Worm (Caenorhabditis elegans) whole organism, young adult: ENCODE results near the gene nsun-1.
"Not testable (repeated sequence)": the region's sequence is repeated elsewhere in the genome, so short reads cannot be mapped to it uniquely, and the experiment has no call there.

Experiments used
- C06A6.2 ChIP-seq: fragments of 200-800 bp; sonication (Bioruptor generic); conservative IDR thresholded peaks from 2 replicates; pipeline ENCODE4 v1.3.6; 2022; ENCODE audit warnings: missing genetic modification characterization, missing compliant biosample characterization
- F10E7.11 ChIP-seq: sonication (generic microtip); optimal IDR thresholded peaks from 2 replicates; lab custom pipeline; 2017; ENCODE audit warnings: mild to moderate bottlenecking, missing genetic modification characterization, moderate library complexity, missing compliant biosample characterization
- F23B12.7 ChIP-seq: sonication (generic microtip); optimal IDR thresholded peaks from 2 replicates; lab custom pipeline; 2017; ENCODE audit warnings: missing genetic modification characterization, mild to moderate bottlenecking, missing compliant biosample characterization, antibody characterized with exemption, moderate library complexity; ENCODE audit not compliant: insufficient read depth
- F33H1.4 ChIP-seq: fragments of 200-800 bp; sonication (Bioruptor generic); IDR thresholded peaks from 2 replicates; pipeline ENCODE4 v1.3.6; 2022; ENCODE audit warnings: missing genetic modification reagents, missing genetic modification characterization, missing compliant biosample characterization
- F49E8.2 ChIP-seq: sonication (generic microtip); optimal IDR thresholded peaks from 3 replicates; lab custom pipeline; 2017; ENCODE audit warnings: missing genetic modification characterization, mild to moderate bottlenecking, missing compliant biosample characterization, antibody characterized with exemption, moderate library complexity; ENCODE audit not compliant: insufficient read depth
- F52B5.7 ChIP-seq: sonication (generic microtip); optimal IDR thresholded peaks from 2 replicates; lab custom pipeline; 2016; ENCODE audit warnings: mild to moderate bottlenecking, missing genetic modification characterization, missing compliant biosample characterization
- Y79H2A.3 ChIP-seq: fragments of 200-800 bp; sonication (Bioruptor generic); conservative IDR thresholded peaks from 2 replicates; pipeline ENCODE4 v1.3.6; 2022; ENCODE audit warnings: missing genetic modification reagents, missing genetic modification characterization, missing compliant biosample characterization
- ZK185.1 ChIP-seq: sonication (generic microtip); optimal IDR thresholded peaks from 2 replicates; lab custom pipeline; 2016; ENCODE audit warnings: mild to moderate bottlenecking, missing genetic modification characterization, missing compliant biosample characterization; ENCODE audit not compliant: poor library complexity, severe bottlenecking
- ama-1 ChIP-seq, 3 experiments: fragments of 150-350 bp in 1 of 3; sonication (generic microtip) in 2 of 3; optimal IDR thresholded peaks; 2 replicates each; lab custom pipeline; 2014 to 2018; ENCODE audit warnings: missing biosample characterization in 2 of 3, missing genetic modification characterization in 2 of 3, missing genetic modification reagents in 2 of 3
- aptf-2 ChIP-seq: fragments of 200-800 bp; sonication (Bioruptor generic); conservative IDR thresholded peaks from 2 replicates; pipeline ENCODE4 v1.3.6; 2022; ENCODE audit warnings: missing genetic modification reagents, missing genetic modification characterization, missing compliant biosample characterization
- attf-5 ChIP-seq: fragments of 200-800 bp; sonication (Bioruptor generic); optimal IDR thresholded peaks from 2 replicates; lab custom pipeline; 2018; ENCODE audit warnings: mild to moderate bottlenecking, missing genetic modification characterization, missing compliant biosample characterization
- chd-7 ChIP-seq: sonication (generic microtip); optimal IDR thresholded peaks from 2 replicates; lab custom pipeline; 2016; ENCODE audit warnings: mild to moderate bottlenecking, missing genetic modification characterization, moderate library complexity, missing compliant biosample characterization
- efl-1 ChIP-seq: fragments of 150-350 bp; optimal IDR thresholded peaks from 2 replicates; lab custom pipeline; 2014; ENCODE audit warnings: missing biosample characterization, missing genetic modification reagents, missing genetic modification characterization
- egrh-3 ChIP-seq: fragments of 200-800 bp; sonication (Bioruptor generic); IDR thresholded peaks from 2 replicates; pipeline ENCODE4 v1.3.6; 2022; ENCODE audit warnings: missing genetic modification reagents, missing genetic modification characterization, missing compliant biosample characterization
- hsf-1 ChIP-seq: fragments of 200-800 bp; sonication (Bioruptor generic); IDR thresholded peaks from 2 replicates; pipeline ENCODE4 v1.3.6; 2022; ENCODE audit warnings: missing genetic modification reagents, missing genetic modification characterization, missing compliant biosample characterization
- lag-1 ChIP-seq: fragments of 200-800 bp; sonication (Bioruptor generic); IDR thresholded peaks from 2 replicates; pipeline ENCODE4 v1.3.6; 2022; ENCODE audit warnings: missing genetic modification reagents, missing genetic modification characterization, missing compliant biosample characterization
- lir-1 ChIP-seq: fragments of 200-800 bp; sonication (Bioruptor generic); conservative IDR thresholded peaks from 2 replicates; pipeline ENCODE4 v1.3.6; 2022; ENCODE audit warnings: missing genetic modification reagents, missing genetic modification characterization, missing compliant biosample characterization
- lsl-1 ChIP-seq: fragments of 200-800 bp; sonication (Bioruptor generic); optimal IDR thresholded peaks from 2 replicates; lab custom pipeline; 2018; ENCODE audit warnings: mild to moderate bottlenecking, missing genetic modification characterization, moderate library complexity, missing compliant biosample characterization
- madf-8 ChIP-seq: fragments of 200-800 bp; sonication (Bioruptor generic); conservative IDR thresholded peaks from 2 replicates; pipeline ENCODE4 v1.3.6; 2022; ENCODE audit warnings: missing genetic modification reagents, missing genetic modification characterization, missing compliant biosample characterization
- nfya-1 ChIP-seq: sonication (generic microtip); optimal IDR thresholded peaks from 2 replicates; lab custom pipeline; 2017; ENCODE audit warnings: antibody characterized with exemption, missing compliant biosample characterization, missing genetic modification characterization, borderline replicate concordance; ENCODE audit not compliant: insufficient read depth
- nhr-27 ChIP-seq: fragments of 200-800 bp; sonication (Bioruptor generic); optimal IDR thresholded peaks from 2 replicates; lab custom pipeline; 2018; ENCODE audit warnings: mild to moderate bottlenecking, missing genetic modification characterization, moderate library complexity, missing compliant biosample characterization
- nhr-80 ChIP-seq: sonication (generic microtip); optimal IDR thresholded peaks from 2 replicates; lab custom pipeline; 2016; ENCODE audit warnings: missing genetic modification characterization, missing compliant biosample characterization
- nhr-90 ChIP-seq: sonication (generic microtip); optimal IDR thresholded peaks from 2 replicates; lab custom pipeline; 2016; ENCODE audit warnings: missing genotype, mild to moderate bottlenecking, missing genetic modification characterization, missing compliant biosample characterization
- pbrm-1 ChIP-seq: fragments of 200-800 bp; sonication (Bioruptor generic); IDR thresholded peaks from 2 replicates; pipeline ENCODE4 v1.3.6; 2022; ENCODE audit warnings: missing genetic modification reagents, missing genetic modification characterization, missing compliant biosample characterization
- rcor-1 ChIP-seq: fragments of 200-800 bp; sonication (Bioruptor generic); IDR thresholded peaks from 2 replicates; pipeline ENCODE4 v1.3.6; 2022; ENCODE audit warnings: missing genetic modification reagents, missing genetic modification characterization, missing compliant biosample characterization
- repo-1 ChIP-seq: sonication (generic microtip); optimal IDR thresholded peaks from 2 replicates; lab custom pipeline; 2017; ENCODE audit warnings: mild to moderate bottlenecking, missing genetic modification characterization, missing compliant biosample characterization
- sdz-38 ChIP-seq: sonication (generic microtip); optimal IDR thresholded peaks from 2 replicates; lab custom pipeline; 2016; ENCODE audit warnings: missing genotype, missing genetic modification characterization, missing compliant biosample characterization
- snpc-1.1 ChIP-seq: sonication (generic microtip); optimal IDR thresholded peaks from 2 replicates; lab custom pipeline; 2017; ENCODE audit warnings: missing genetic modification characterization, mild to moderate bottlenecking, missing compliant biosample characterization, antibody characterized with exemption, moderate library complexity, missing genotype, missing genetic modification reagents; ENCODE audit not compliant: insufficient read depth
- unc-130 ChIP-seq: sonication (generic microtip); optimal IDR thresholded peaks from 2 replicates; lab custom pipeline; 2016; ENCODE audit warnings: missing genetic modification reagents, missing genetic modification characterization, missing compliant biosample characterization
- xnd-1 ChIP-seq: sonication (generic microtip); optimal IDR thresholded peaks from 2 replicates; lab custom pipeline; 2016; ENCODE audit warnings: missing genotype, missing genetic modification reagents, missing genetic modification characterization, missing compliant biosample characterization
- ztf-28 ChIP-seq: fragments of 200-800 bp; sonication (Bioruptor generic); IDR thresholded peaks from 2 replicates; pipeline ENCODE4 v1.3.6; 2022; ENCODE audit warnings: missing genetic modification reagents, missing genetic modification characterization, missing compliant biosample characterization
- ztf-3 ChIP-seq: fragments of 200-800 bp; sonication (Bioruptor generic); optimal IDR thresholded peaks from 2 replicates; lab custom pipeline; 2018; ENCODE audit warnings: mild to moderate bottlenecking, missing genetic modification characterization, missing compliant biosample characterization

nsun-1 gene

ce11 chrII:456371-456770, 19.4 kb downstream of the nsun-1 start:
- TF ChIP-seq rcor-1 (GFP tag; lab: Robert Waterston, UW) (no peak), nhr-90 (tag; lab: Kevin White, UChicago) (no peak), lsl-1 (GFP tag; lab: Kevin White, UChicago) (peak; percentile 0), Y79H2A.3 (no peak), chd-7 (tag; lab: Kevin White, UChicago) (no peak), unc-130 (GFP tag; lab: Kevin White, UChicago) (no peak)

ce11 chrII:454646-455045, 21.1 kb downstream of the nsun-1 start, which contains the start of gene W10D9.1:
Gene W10D9.1 (plus strand): TSS chrII:454946.
- not testable (repeated sequence) for TF ChIP-seq nfya-1; pbrm-1; lag-1 (GFP tag; lab: Robert Waterston, UW)

ce11 chrII:452159-452558, 23.6 kb downstream of the nsun-1 start:
- peak; percentile 54; the same call in 1 of the 2 replicates for TF ChIP-seq egrh-3
- TF ChIP-seq F33H1.4 (GFP tag; lab: Robert Waterston, UW) = peak; percentile 64

- TF ChIP-seq nhr-80 (tag; lab: Kevin White, UChicago); unc-130 (GFP tag; lab: Kevin White, UChicago); F23B12.7 (tag; lab: Kevin White, UChicago): not testable (repeated sequence)
- TF ChIP-seq, all 124 proteins: peak for 0; not testable (repeated sequence) for 124
Measured at ce11 chrII:441102-441501, 34.6 kb downstream of the nsun-1 start, which contains the start of gene C24H12.1. Gene C24H12.1 (plus strand): TSS chrII:441402.

ce11 chrII:437279-437678, 38.5 kb downstream of the nsun-1 start:
- TF ChIP-seq madf-8 = peak; percentile 57; the same call in 1 of the 2 replicates
- TF ChIP-seq hsf-1 (GFP tag; lab: Robert Waterston, UW) = peak; percentile 87
- no peak for TF ChIP-seq ZK185.1 (tag; lab: Kevin White, UChicago)
- TF ChIP-seq C06A6.2 (GFP tag; lab: Robert Waterston, UW) = no peak
- no peak for TF ChIP-seq sdz-38 (tag; lab: Kevin White, UChicago)
- peak; percentile 8 for TF ChIP-seq efl-1 (GFP tag; lab: Kevin White, UChicago)
- TF ChIP-seq xnd-1 = peak; percentile 58

ce11 chrII:423086-423485, 52.7 kb downstream of the nsun-1 start, which contains the start of gene C24H12.8:
Gene C24H12.8 (minus strand): TSS chrII:423186.
- TF ChIP-seq snpc-1.1 (tag; lab: Kevin White, UChicago) (no peak), ztf-28 (GFP tag; lab: Robert Waterston, UW) (no peak), F52B5.7 (tag; lab: Kevin White, UChicago) (no peak), Y79H2A.3 (no peak), aptf-2 (no peak), ama-1 (optimal IDR thresholded peaks at IDR 0.05; lab: Kevin White, UChicago) (no peak), ama-1 (GFP tag; optimal IDR thresholded peaks at IDR 0.05; lab: Kevin White, UChicago) (no peak), nhr-27 (tag; lab: Kevin White, UChicago) (no peak), F49E8.2 (tag; lab: Kevin White, UChicago) (no peak), attf-5 (GFP tag; lab: Kevin White, UChicago) (no peak), lir-1 (GFP tag; lab: Robert Waterston, UW) (no peak), repo-1 (tag; lab: Kevin White, UChicago) (no peak), F10E7.11 (no peak), sdz-38 (tag; lab: Kevin White, UChicago) (no peak), ztf-3 (GFP tag; lab: Kevin White, UChicago) (no peak)
